Worm (Caenorhabditis elegans) whole organism, L1 larva: Measurements from ENCODE around the gene R01H2.1.

Experiments
- C04F5.9 ChIP-seq: sonication (generic microtip); optimal IDR thresholded peaks from 2 replicates; lab custom pipeline; 2016; ENCODE audit warnings: missing genetic modification characterization, missing compliant biosample characterization
- C16A3.4 ChIP-seq: fragments of 150-350 bp; optimal IDR thresholded peaks from 2 replicates; lab custom pipeline; 2014; ENCODE audit warnings: missing biosample characterization, missing genetic modification characterization
- alr-1 ChIP-seq: fragments of 200-800 bp; sonication (Bioruptor generic); optimal IDR thresholded peaks from 2 replicates; lab custom pipeline; 2018; ENCODE audit warnings: borderline replicate concordance, mild to moderate bottlenecking, missing genetic modification characterization, missing compliant biosample characterization
- aly-2 ChIP-seq: fragments of 150-350 bp; optimal IDR thresholded peaks from 2 replicates; lab custom pipeline; 2014; ENCODE audit warnings: missing biosample characterization, missing genetic modification characterization
- blmp-1 ChIP-seq: fragments of 150-350 bp; optimal IDR thresholded peaks from 2 replicates; lab custom pipeline; 2014; ENCODE audit warnings: missing biosample characterization, missing genetic modification characterization
- ceh-63 ChIP-seq: fragments of 200-800 bp; sonication (Bioruptor generic); optimal IDR thresholded peaks from 2 replicates; lab custom pipeline; 2018; ENCODE audit warnings: mild to moderate bottlenecking, missing genetic modification characterization, missing compliant biosample characterization
- ceh-82 ChIP-seq, 3 experiments: fragments of 150-350 bp in 1 of 3; sonication (generic microtip) in 2 of 3; optimal IDR thresholded peaks; 2 replicates each; lab custom pipeline; 2014 to 2017; ENCODE audit warnings: missing biosample characterization in 3 of 3, missing genetic modification characterization in 3 of 3
- ceh-90 ChIP-seq: sonication (generic microtip); optimal IDR thresholded peaks from 2 replicates; lab custom pipeline; 2016; ENCODE audit warnings: missing genetic modification characterization, missing compliant biosample characterization
- dsc-1 ChIP-seq: sonication (generic microtip); optimal IDR thresholded peaks from 2 replicates; lab custom pipeline; 2016; ENCODE audit warnings: mild to moderate bottlenecking, missing genetic modification characterization, missing compliant biosample characterization
- egl-13 ChIP-seq: sonication (generic microtip); optimal IDR thresholded peaks from 2 replicates; lab custom pipeline; 2016; ENCODE audit warnings: missing genotype, missing genetic modification reagents, missing genetic modification characterization, missing compliant biosample characterization
- fkh-10 ChIP-seq: sonication (generic microtip); optimal IDR thresholded peaks from 2 replicates; lab custom pipeline; 2017; ENCODE audit warnings: missing biosample characterization, missing genetic modification reagents, missing genetic modification characterization
- fkh-4 ChIP-seq: sonication (generic microtip); optimal IDR thresholded peaks from 2 replicates; lab custom pipeline; 2016; ENCODE audit warnings: missing compliant biosample characterization, missing genetic modification characterization, borderline replicate concordance
- hlh-17 ChIP-seq: fragments of 200-800 bp; sonication (Bioruptor generic); optimal IDR thresholded peaks from 2 replicates; lab custom pipeline; 2018; ENCODE audit warnings: missing genetic modification characterization, mild to moderate bottlenecking, missing compliant biosample characterization, moderate library complexity, borderline replicate concordance
- hlh-4 ChIP-seq: sonication (generic microtip); optimal IDR thresholded peaks from 2 replicates; lab custom pipeline; 2016; ENCODE audit warnings: mild to moderate bottlenecking, missing genetic modification characterization, missing compliant biosample characterization
- isw-1 ChIP-seq: fragments of 200-800 bp; sonication (Bioruptor generic); IDR thresholded peaks from 2 replicates; pipeline ENCODE4 v1.3.6; 2022; ENCODE audit warnings: missing genetic modification characterization, missing compliant biosample characterization
- jun-1 ChIP-seq: fragments of 150-350 bp; optimal IDR thresholded peaks from 2 replicates; lab custom pipeline; 2014; ENCODE audit warnings: missing biosample characterization, missing genetic modification reagents, missing genetic modification characterization
- lin-14 ChIP-seq: fragments of 200-800 bp; sonication (Bioruptor generic); optimal IDR thresholded peaks from 2 replicates; lab custom pipeline; 2018; ENCODE audit warnings: mild to moderate bottlenecking, missing genetic modification characterization, moderate library complexity, missing compliant biosample characterization
- lir-3 ChIP-seq: sonication (generic microtip); optimal IDR thresholded peaks from 2 replicates; lab custom pipeline; 2016; ENCODE audit warnings: mild to moderate bottlenecking, missing genetic modification characterization, moderate library complexity, missing compliant biosample characterization; ENCODE audit not compliant: poor library complexity
- mab-9 ChIP-seq: fragments of 200-800 bp; sonication (Bioruptor generic); IDR thresholded peaks from 2 replicates; pipeline ENCODE4 v1.3.6; 2022; ENCODE audit warnings: missing genetic modification reagents, missing genetic modification characterization, missing compliant biosample characterization
- mdl-1 ChIP-seq, 2 experiments: fragments of 150-350 bp; optimal IDR thresholded peaks; 2 replicates each; lab custom pipeline; 2014 to 2017; ENCODE audit warnings: missing biosample characterization in 2 of 2, missing genetic modification characterization in 2 of 2, inconsistent platforms in 1 of 2
- mef-2 ChIP-seq: fragments of 150-350 bp; optimal IDR thresholded peaks from 2 replicates; lab custom pipeline; 2014; ENCODE audit warnings: missing biosample characterization, missing genetic modification characterization
- mep-1 ChIP-seq: fragments of 150-350 bp; optimal IDR thresholded peaks from 2 replicates; lab custom pipeline; 2014; ENCODE audit warnings: missing biosample characterization, missing genetic modification characterization
- nhr-12 ChIP-seq: sonication (generic microtip); optimal IDR thresholded peaks from 2 replicates; lab custom pipeline; 2017; ENCODE audit warnings: missing biosample characterization, missing genetic modification characterization
- nhr-19 ChIP-seq: fragments of 200-800 bp; sonication (Bioruptor generic); conservative IDR thresholded peaks from 2 replicates; pipeline ENCODE4 v1.3.6; 2022; ENCODE audit warnings: missing genetic modification characterization, missing compliant biosample characterization
- nhr-237 ChIP-seq: fragments of 150-350 bp; optimal IDR thresholded peaks from 2 replicates; lab custom pipeline; 2014; ENCODE audit warnings: missing biosample characterization, missing genetic modification characterization
- nhr-28 ChIP-seq: fragments of 150-350 bp; optimal IDR thresholded peaks from 2 replicates; lab custom pipeline; 2014; ENCODE audit warnings: missing biosample characterization, missing genetic modification characterization
- nhr-47 ChIP-seq: sonication (generic microtip); optimal IDR thresholded peaks from 2 replicates; lab custom pipeline; 2016; ENCODE audit warnings: mild to moderate bottlenecking, missing genetic modification characterization, moderate library complexity, missing compliant biosample characterization
- nhr-71 ChIP-seq: sonication (generic microtip); optimal IDR thresholded peaks from 2 replicates; lab custom pipeline; 2016; ENCODE audit warnings: mild to moderate bottlenecking, missing genetic modification characterization, moderate library complexity, missing compliant biosample characterization
- nhr-77 ChIP-seq: fragments of 150-350 bp; optimal IDR thresholded peaks from 2 replicates; lab custom pipeline; 2014; ENCODE audit warnings: missing biosample characterization, missing genetic modification characterization
- nhr-84 ChIP-seq: sonication (generic microtip); optimal IDR thresholded peaks from 2 replicates; lab custom pipeline; 2017; ENCODE audit warnings: missing biosample characterization, missing genetic modification characterization
- pag-3 ChIP-seq: sonication (generic microtip); optimal IDR thresholded peaks from 2 replicates; lab custom pipeline; 2017; ENCODE audit warnings: missing genetic modification characterization, mild to moderate bottlenecking, missing compliant biosample characterization, antibody characterized with exemption, borderline replicate concordance; ENCODE audit not compliant: insufficient read depth
- rnt-1 ChIP-seq: sonication (generic microtip); optimal IDR thresholded peaks from 2 replicates; lab custom pipeline; 2016; ENCODE audit warnings: mild to moderate bottlenecking, missing genetic modification characterization, moderate library complexity, missing compliant biosample characterization
- skn-1 ChIP-seq: fragments of 150-350 bp; optimal IDR thresholded peaks from 2 replicates; lab custom pipeline; 2014; ENCODE audit warnings: missing biosample characterization, missing genetic modification characterization
- snu-23 ChIP-seq: sonication (generic microtip); optimal IDR thresholded peaks from 2 replicates; lab custom pipeline; 2016; ENCODE audit warnings: missing genetic modification characterization, missing compliant biosample characterization
- sox-4 ChIP-seq: sonication (generic microtip); optimal IDR thresholded peaks from 2 replicates; lab custom pipeline; 2016; ENCODE audit warnings: missing genetic modification characterization, missing compliant biosample characterization
- sptf-1 ChIP-seq: fragments of 150-350 bp; optimal IDR thresholded peaks from 2 replicates; lab custom pipeline; 2014; ENCODE audit warnings: missing biosample characterization, missing genetic modification characterization
- sup-37 ChIP-seq: fragments of 200-800 bp; sonication (Bioruptor generic); optimal IDR thresholded peaks from 2 replicates; lab custom pipeline; 2018; ENCODE audit warnings: mild to moderate bottlenecking, missing genetic modification characterization, missing compliant biosample characterization
- swsn-7 ChIP-seq: sonication (generic microtip); optimal IDR thresholded peaks from 2 replicates; lab custom pipeline; 2016; ENCODE audit warnings: missing genetic modification characterization, missing compliant biosample characterization
- unc-86 ChIP-seq: sonication (generic microtip); optimal IDR thresholded peaks from 2 replicates; lab custom pipeline; 2016; ENCODE audit warnings: missing genetic modification characterization, missing compliant biosample characterization
- xbp-1 ChIP-seq: sonication (generic microtip); optimal IDR thresholded peaks from 2 replicates; lab custom pipeline; 2016; ENCODE audit warnings: missing genetic modification characterization, missing compliant biosample characterization
- zip-4 ChIP-seq: fragments of 200-800 bp; sonication (Bioruptor generic); optimal IDR thresholded peaks from 2 replicates; lab custom pipeline; 2018; ENCODE audit warnings: mild to moderate bottlenecking, missing genetic modification characterization, moderate library complexity, missing compliant biosample characterization
- ztf-11 ChIP-seq, 2 experiments: sonication (generic microtip); optimal IDR thresholded peaks; 2 replicates each; lab custom pipeline; 2016 to 2017; ENCODE audit warnings: missing genetic modification characterization in 2 of 2, missing biosample characterization in 1 of 2, missing compliant biosample characterization in 1 of 2
- ztf-4 ChIP-seq: fragments of 150-350 bp; optimal IDR thresholded peaks from 2 replicates; lab custom pipeline; 2014; ENCODE audit warnings: missing biosample characterization, missing genetic modification characterization

The R01H2.1 gene

DNA sequence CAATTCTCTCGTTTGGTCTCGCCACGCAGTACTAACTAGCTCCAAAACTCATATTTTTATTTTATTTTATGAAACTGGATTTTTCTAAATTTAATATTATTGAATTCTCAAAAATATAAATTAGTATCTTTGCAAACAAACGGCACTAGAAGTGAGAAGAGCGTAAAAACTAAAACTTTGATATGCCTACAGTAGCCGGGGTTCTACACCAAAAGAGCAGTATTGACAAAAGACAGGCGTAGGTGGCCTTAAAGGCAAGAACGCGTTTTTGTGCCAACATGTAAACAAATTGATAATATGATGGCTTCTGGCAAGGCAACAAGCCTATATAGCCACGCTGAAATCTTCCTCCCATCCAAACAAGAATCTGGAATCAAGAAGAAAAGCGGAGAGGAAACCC lies at the start of gene R01H2.1:
R01H2.1 (plus strand) TSS at position 301 of the 400 bp plus-strand sequence.
- TF ChIP-seq ceh-82 (tag; optimal IDR thresholded peaks at IDR 0.05; lab: Kevin White, UChicago) (no peak), mdl-1 (tag; optimal IDR thresholded peaks at IDR 0.05; lab: Kevin White, UChicago) (no peak)

DNA sequence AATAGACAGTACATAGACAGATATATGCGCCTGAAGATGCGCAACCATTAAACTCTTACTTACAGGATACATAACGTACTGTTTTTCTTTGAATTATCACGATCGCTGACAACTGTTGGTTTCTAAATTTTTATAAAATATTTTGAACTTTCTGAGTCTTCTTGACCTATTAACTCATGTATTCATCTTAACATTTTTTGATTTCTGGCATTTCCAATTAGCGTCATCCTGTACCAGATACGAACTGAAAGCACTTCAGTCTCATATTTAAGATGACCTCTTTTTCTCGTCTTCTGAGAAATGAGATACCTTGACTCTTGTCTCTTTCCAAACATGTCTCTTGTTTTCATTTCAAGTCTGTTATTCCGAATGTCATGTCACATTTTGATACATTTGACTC lies 48.9 kb upstream of the R01H2.1 start:
- no peak for TF ChIP-seq skn-1
- no peak for TF ChIP-seq pag-3 (tag; lab: Kevin White, UChicago)
- TF ChIP-seq fkh-10 (GFP tag; lab: Kevin White, UChicago), result no peak
- no peak for TF ChIP-seq sox-4 (tag; lab: Kevin White, UChicago)
- TF ChIP-seq ceh-90 (tag; lab: Kevin White, UChicago), result no peak
- TF ChIP-seq nhr-19 (GFP tag; lab: Robert Waterston, UW), result no peak
- TF ChIP-seq C04F5.9, result no peak
- no peak for TF ChIP-seq jun-1 (tag; lab: Kevin White, UChicago)
- TF ChIP-seq xbp-1 (tag; lab: Kevin White, UChicago), result no peak
- TF ChIP-seq mab-9 (GFP tag; lab: Robert Waterston, UW), result no peak
- no peak for TF ChIP-seq C16A3.4 (tag; lab: Kevin White, UChicago)
- TF ChIP-seq unc-86 (tag; lab: Kevin White, UChicago), result no peak
- no peak for TF ChIP-seq ceh-82 (tag; optimal IDR thresholded peaks at IDR 0.05; lab: Kevin White, UChicago)

DNA sequence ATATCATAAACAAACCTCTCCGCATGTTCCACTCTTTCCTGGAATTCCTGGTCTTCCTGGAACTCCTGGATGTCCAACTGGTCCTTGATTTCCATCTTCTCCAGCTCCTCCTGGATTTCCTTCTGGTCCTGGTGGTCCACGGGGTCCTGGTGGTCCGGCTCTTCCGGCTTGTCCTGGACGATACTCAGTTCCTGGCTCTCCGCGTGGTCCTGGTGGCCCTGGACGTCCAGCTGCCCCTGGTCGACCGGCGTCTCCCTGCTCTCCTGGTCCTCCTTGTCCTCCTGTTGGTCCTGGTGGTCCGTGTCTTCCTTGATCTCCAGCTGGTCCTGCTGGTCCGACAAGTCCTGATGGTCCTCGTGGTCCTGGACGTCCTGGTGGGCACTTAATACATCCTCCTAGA lies 43.0 kb upstream of the R01H2.1 start:
- no peak for TF ChIP-seq mef-2 (tag; lab: Kevin White, UChicago)
- no peak for TF ChIP-seq hlh-4 (tag; lab: Kevin White, UChicago)
- no peak for TF ChIP-seq nhr-84 (tag; lab: Kevin White, UChicago)
- TF ChIP-seq jun-1 (tag; lab: Kevin White, UChicago), result no peak
- no peak for TF ChIP-seq rnt-1 (tag; lab: Kevin White, UChicago)
- no peak for TF ChIP-seq isw-1 (GFP tag; lab: Robert Waterston, UW)
- TF ChIP-seq blmp-1 (tag; lab: Kevin White, UChicago), result no peak
- TF ChIP-seq dsc-1 (tag; lab: Kevin White, UChicago), result no peak
- TF ChIP-seq C16A3.4 (tag; lab: Kevin White, UChicago), result no peak
- TF ChIP-seq sox-4 (tag; lab: Kevin White, UChicago), result no peak
- TF ChIP-seq lir-3 (tag; lab: Kevin White, UChicago), result no peak
- no peak for TF ChIP-seq nhr-12 (tag; lab: Kevin White, UChicago)
- TF ChIP-seq aly-2, result no peak
- TF ChIP-seq ztf-4 (tag; lab: Kevin White, UChicago), result no peak
- no peak for TF ChIP-seq nhr-47 (tag; lab: Kevin White, UChicago)
- TF ChIP-seq mab-9 (GFP tag; lab: Robert Waterston, UW), result no peak
- TF ChIP-seq lin-14 (GFP tag; lab: Kevin White, UChicago), result no peak
- no peak for TF ChIP-seq swsn-7 (tag; lab: Kevin White, UChicago)

DNA sequence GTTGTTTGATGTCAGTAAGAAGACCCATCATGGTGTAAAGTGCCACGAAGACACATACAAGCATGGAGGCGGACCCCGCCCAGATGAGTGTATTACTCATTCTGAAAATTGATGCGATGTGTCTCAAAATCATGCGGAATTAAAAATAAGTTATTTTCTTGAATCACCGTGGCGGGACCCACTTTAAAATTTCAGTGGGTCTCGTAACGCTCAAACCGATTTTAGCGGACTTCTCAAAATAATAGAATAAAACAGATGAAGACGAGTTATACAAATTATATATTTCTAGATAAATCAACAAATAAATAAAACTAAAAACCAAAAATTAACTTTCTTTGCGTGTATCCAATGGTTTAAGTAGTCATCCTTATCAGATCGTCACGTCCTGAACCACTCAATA lies 42.2 kb upstream of the R01H2.1 start, which contains the start of gene col-8:
col-8 (minus strand) TSS at position 101 of the 400 bp plus-strand sequence.
- TF ChIP-seq ceh-63, result no peak
- TF ChIP-seq sup-37 (GFP tag; lab: Kevin White, UChicago), result no peak
- no peak for TF ChIP-seq mep-1 (tag; lab: Kevin White, UChicago)
- no peak for TF ChIP-seq egl-13 (tag; lab: Kevin White, UChicago)
- TF ChIP-seq nhr-47 (tag; lab: Kevin White, UChicago), result no peak

DNA sequence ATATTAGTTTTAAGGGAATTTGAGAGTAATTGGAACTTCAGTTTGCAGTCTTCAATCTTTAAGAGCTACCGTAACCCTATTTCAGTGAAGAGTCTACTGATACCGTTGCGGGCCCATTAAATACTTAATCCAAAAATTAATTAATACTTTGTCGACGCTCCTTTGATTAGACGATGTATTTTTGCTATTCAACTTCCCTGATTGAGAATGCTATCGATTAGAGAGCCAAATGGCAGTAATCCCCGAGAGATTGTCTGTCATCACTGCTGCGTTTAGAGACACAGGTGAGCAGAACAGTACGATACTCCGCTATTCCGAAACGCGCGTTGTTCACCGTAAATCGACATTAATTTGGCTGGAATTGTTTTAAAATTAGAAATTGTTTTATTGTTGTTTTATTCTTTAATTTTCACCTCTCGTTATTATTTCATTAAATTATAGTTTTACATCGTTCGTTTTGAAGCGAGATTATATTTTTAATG lies 41.5 kb upstream of the R01H2.1 start, which contains the start of gene rfl-1:
rfl-1 (plus strand) TSS at position 51 of the 482 bp plus-strand sequence.
- TF ChIP-seq nhr-47 (tag; lab: Kevin White, UChicago) (peak; percentile 66), aly-2 (no peak), zip-4 (GFP tag; lab: Kevin White, UChicago) (no peak), snu-23 (GFP tag; lab: Kevin White, UChicago) (peak; percentile 70), egl-13 (tag; lab: Kevin White, UChicago) (no peak), ztf-11 (tag; optimal IDR thresholded peaks at IDR 0.05; lab: Kevin White, UChicago) (no peak), fkh-4 (no peak), nhr-28 (tag; lab: Kevin White, UChicago) (no peak), sup-37 (GFP tag; lab: Kevin White, UChicago) (no peak), lin-14 (GFP tag; lab: Kevin White, UChicago) (peak; percentile 61), isw-1 (GFP tag; lab: Robert Waterston, UW) (peak; percentile 63), nhr-71 (peak; percentile 69), nhr-237 (tag; lab: Kevin White, UChicago) (no peak), nhr-77 (tag; lab: Kevin White, UChicago) (no peak), pag-3 (tag; lab: Kevin White, UChicago) (no peak), nhr-12 (tag; lab: Kevin White, UChicago) (no peak), hlh-17 (GFP tag; lab: Kevin White, UChicago) (no peak), sptf-1 (tag; lab: Kevin White, UChicago) (no peak), alr-1 (tag; lab: Kevin White, UChicago) (no peak)
